Fruit fly (Drosophila melanogaster): Measurements from ENCODE around the gene CG42716.

Gene CG42716

dm6 chr3L:16011319-16012210 is 22.0 kb upstream of the CG42716 start, which contains the start of gene mib1:
TSS of gene mib1 (minus strand) at chr3L:16011812.
- TF ChIP-seq CG8478 (optimal IDR thresholded peaks at IDR 0.05), result peak; percentile 3
- TF ChIP-seq usp (GFP tag; optimal IDR thresholded peaks at IDR 0.05), result no peak

dm6 chr3L:16012315-16012950 is 21.1 kb upstream of the CG42716 start:
- TF ChIP-seq pan (optimal IDR thresholded peaks at IDR 0.05) (no peak), psq (optimal IDR thresholded peaks at IDR 0.05) (no peak), EcR (GFP tag; optimal IDR thresholded peaks at IDR 0.05) (no peak), Dll (optimal IDR thresholded peaks at IDR 0.05) (no peak), usp (GFP tag; optimal IDR thresholded peaks at IDR 0.05) (no peak), CG8478 (optimal IDR thresholded peaks at IDR 0.05) (no peak)

dm6 chr3L:16013198-16013982 is 20.2 kb upstream of the CG42716 start:
- TF ChIP-seq pan (optimal IDR thresholded peaks at IDR 0.05), result no peak
- TF ChIP-seq psq (optimal IDR thresholded peaks at IDR 0.05), result no peak
- no peak for TF ChIP-seq CG8478 (optimal IDR thresholded peaks at IDR 0.05)
- TF ChIP-seq EcR (GFP tag; optimal IDR thresholded peaks at IDR 0.05), result no peak
- no peak for TF ChIP-seq usp (GFP tag; optimal IDR thresholded peaks at IDR 0.05)
- no peak for TF ChIP-seq Dll (optimal IDR thresholded peaks at IDR 0.05)

- TF ChIP-seq EcR (GFP tag; optimal IDR thresholded peaks at IDR 0.05) (no peak), pan (optimal IDR thresholded peaks at IDR 0.05) (no peak)
Measured at dm6 chr3L:16014515-16014914, 19.1 kb upstream of the CG42716 start.

- TF ChIP-seq pan (optimal IDR thresholded peaks at IDR 0.05), result no peak
- TF ChIP-seq CG8478 (optimal IDR thresholded peaks at IDR 0.05), result no peak
- TF ChIP-seq psq (optimal IDR thresholded peaks at IDR 0.05), result no peak
- no peak for TF ChIP-seq Dll (optimal IDR thresholded peaks at IDR 0.05)
- no peak for TF ChIP-seq EcR (GFP tag; optimal IDR thresholded peaks at IDR 0.05)
- TF ChIP-seq usp (GFP tag; optimal IDR thresholded peaks at IDR 0.05), result no peak
Measured at dm6 chr3L:16015765-16016760, 17.5 kb upstream of the CG42716 start.

dm6 chr3L:16016911-16017310 is 16.7 kb upstream of the CG42716 start:
- TF ChIP-seq pan (optimal IDR thresholded peaks at IDR 0.05), result no peak
- no peak for TF ChIP-seq psq (optimal IDR thresholded peaks at IDR 0.05)
- no peak for TF ChIP-seq Dll (optimal IDR thresholded peaks at IDR 0.05)
- no peak for TF ChIP-seq usp (GFP tag; optimal IDR thresholded peaks at IDR 0.05)
- TF ChIP-seq EcR (GFP tag; optimal IDR thresholded peaks at IDR 0.05), result no peak
- no peak for TF ChIP-seq CG8478 (optimal IDR thresholded peaks at IDR 0.05)

- TF ChIP-seq Dll (optimal IDR thresholded peaks at IDR 0.05) (no peak), usp (GFP tag; optimal IDR thresholded peaks at IDR 0.05) (no peak), psq (optimal IDR thresholded peaks at IDR 0.05) (no peak), pan (optimal IDR thresholded peaks at IDR 0.05) (no peak), CG8478 (optimal IDR thresholded peaks at IDR 0.05) (no peak), EcR (GFP tag; optimal IDR thresholded peaks at IDR 0.05) (no peak)
Measured at dm6 chr3L:16017528-16018250, 15.9 kb upstream of the CG42716 start.

- TF ChIP-seq CG8478 (optimal IDR thresholded peaks at IDR 0.05), result no peak
- TF ChIP-seq pan (optimal IDR thresholded peaks at IDR 0.05), result no peak
- TF ChIP-seq Dll (optimal IDR thresholded peaks at IDR 0.05), result no peak
- TF ChIP-seq EcR (GFP tag; optimal IDR thresholded peaks at IDR 0.05), result no peak
- TF ChIP-seq psq (optimal IDR thresholded peaks at IDR 0.05), result no peak
- TF ChIP-seq usp (GFP tag; optimal IDR thresholded peaks at IDR 0.05), result no peak
Measured at dm6 chr3L:16018251-16018583, 15.4 kb upstream of the CG42716 start.

- TF ChIP-seq Dll (optimal IDR thresholded peaks at IDR 0.05) (no peak), psq (optimal IDR thresholded peaks at IDR 0.05) (no peak), CG8478 (optimal IDR thresholded peaks at IDR 0.05) (no peak), usp (GFP tag; optimal IDR thresholded peaks at IDR 0.05) (no peak), EcR (GFP tag; optimal IDR thresholded peaks at IDR 0.05) (no peak), pan (optimal IDR thresholded peaks at IDR 0.05) (no peak)
Measured at dm6 chr3L:16018721-16019120, 14.9 kb upstream of the CG42716 start.

- no peak for TF ChIP-seq EcR (GFP tag; optimal IDR thresholded peaks at IDR 0.05)
- TF ChIP-seq usp (GFP tag; optimal IDR thresholded peaks at IDR 0.05), result no peak
- no peak for TF ChIP-seq CG8478 (optimal IDR thresholded peaks at IDR 0.05)
- no peak for TF ChIP-seq psq (optimal IDR thresholded peaks at IDR 0.05)
- no peak for TF ChIP-seq Dll (optimal IDR thresholded peaks at IDR 0.05)
- no peak for TF ChIP-seq pan (optimal IDR thresholded peaks at IDR 0.05)
Measured at dm6 chr3L:16019144-16020006, 14.2 kb upstream of the CG42716 start.
